Worm (Caenorhabditis elegans) whole organism, mixed stage, embryonic: ENCODE measurements around the gene F38A1.11.

Experiments
- M03D4.4 ChIP-seq: sonication (generic microtip); optimal IDR thresholded peaks from 2 replicates; lab custom pipeline; 2017; ENCODE audit warnings: mild to moderate bottlenecking, missing genetic modification characterization, missing compliant biosample characterization
- bed-3 ChIP-seq: fragments of 200-800 bp; sonication (Bioruptor generic); optimal IDR thresholded peaks from 3 replicates; lab custom pipeline; 2018; ENCODE audit warnings: mild to moderate bottlenecking, missing genetic modification characterization, moderate library complexity, missing compliant biosample characterization
- blmp-1 ChIP-seq: fragments of 150-350 bp; optimal IDR thresholded peaks from 2 replicates; lab custom pipeline; 2014; ENCODE audit warnings: missing biosample characterization, missing genetic modification characterization
- ceh-39 ChIP-seq: fragments of 150-350 bp; optimal IDR thresholded peaks from 2 replicates; lab custom pipeline; 2014; ENCODE audit warnings: missing biosample characterization, missing genetic modification characterization
- ceh-43 ChIP-seq: fragments of 200-800 bp; sonication (Bioruptor generic); optimal IDR thresholded peaks from 2 replicates; lab custom pipeline; 2018; ENCODE audit warnings: mild to moderate bottlenecking, missing genetic modification characterization, moderate library complexity, missing compliant biosample characterization
- ceh-83 ChIP-seq: fragments of 200-800 bp; sonication (Bioruptor generic); optimal IDR thresholded peaks from 2 replicates; lab custom pipeline; 2018; ENCODE audit warnings: mild to moderate bottlenecking, missing genetic modification characterization, missing compliant biosample characterization
- ces-1 ChIP-seq: fragments of 150-350 bp; optimal IDR thresholded peaks from 2 replicates; lab custom pipeline; 2014; ENCODE audit warnings: missing biosample characterization, missing genetic modification reagents, missing genetic modification characterization
- cnd-1 ChIP-seq: fragments of 200-800 bp; sonication (Bioruptor generic); optimal IDR thresholded peaks from 2 replicates; lab custom pipeline; 2018; ENCODE audit warnings: mild to moderate bottlenecking, missing genetic modification characterization, missing compliant biosample characterization
- drap-1 ChIP-seq: fragments of 200-800 bp; sonication (Bioruptor generic); optimal IDR thresholded peaks from 3 replicates; lab custom pipeline; 2018; ENCODE audit warnings: mild to moderate bottlenecking, missing genetic modification characterization, missing compliant biosample characterization
- elt-1 ChIP-seq: sonication (generic microtip); optimal IDR thresholded peaks from 2 replicates; lab custom pipeline; 2017; ENCODE audit warnings: missing genetic modification characterization, mild to moderate bottlenecking, missing compliant biosample characterization, antibody characterized with exemption, moderate library complexity, borderline replicate concordance; ENCODE audit not compliant: insufficient read depth
- flh-1 ChIP-seq: fragments of 200-800 bp; sonication (Bioruptor generic); optimal IDR thresholded peaks from 2 replicates; lab custom pipeline; 2018; ENCODE audit warnings: mild to moderate bottlenecking, missing genetic modification characterization, moderate library complexity, missing compliant biosample characterization
- ham-2 ChIP-seq: fragments of 200-800 bp; sonication (Bioruptor generic); optimal IDR thresholded peaks from 2 replicates; lab custom pipeline; 2018; ENCODE audit warnings: mild to moderate bottlenecking, missing genetic modification characterization, missing compliant biosample characterization
- hlh-1 ChIP-seq: fragments of 150-350 bp; optimal IDR thresholded peaks from 2 replicates; lab custom pipeline; 2014; ENCODE audit warnings: missing biosample characterization, missing genetic modification reagents, missing genetic modification characterization
- lin-13 ChIP-seq: fragments of 150-350 bp; optimal IDR thresholded peaks from 2 replicates; lab custom pipeline; 2014; ENCODE audit warnings: missing biosample characterization, missing genetic modification characterization
- lin-32 ChIP-seq: fragments of 200-800 bp; sonication (Bioruptor generic); optimal IDR thresholded peaks from 2 replicates; lab custom pipeline; 2018; ENCODE audit warnings: mild to moderate bottlenecking, missing genetic modification characterization, missing compliant biosample characterization
- lsy-2 ChIP-seq: fragments of 150-350 bp; optimal IDR thresholded peaks from 2 replicates; lab custom pipeline; 2014; ENCODE audit warnings: missing biosample characterization, missing genetic modification characterization
- mep-1 ChIP-seq: fragments of 150-350 bp; optimal IDR thresholded peaks from 2 replicates; lab custom pipeline; 2017; ENCODE audit warnings: missing biosample characterization, missing genetic modification reagents, missing genetic modification characterization, inconsistent platforms
- mls-2 ChIP-seq: sonication (generic microtip); optimal IDR thresholded peaks from 2 replicates; lab custom pipeline; 2016; ENCODE audit warnings: mild to moderate bottlenecking, missing genetic modification characterization, moderate library complexity, missing compliant biosample characterization
- nhr-12 ChIP-seq: fragments of 150-350 bp; optimal IDR thresholded peaks from 2 replicates; lab custom pipeline; 2014; ENCODE audit warnings: missing biosample characterization, missing genetic modification characterization
- nhr-237 ChIP-seq: fragments of 150-350 bp; optimal IDR thresholded peaks from 2 replicates; lab custom pipeline; 2014; ENCODE audit warnings: missing biosample characterization, missing genetic modification characterization
- nhr-28 ChIP-seq: fragments of 150-350 bp; optimal IDR thresholded peaks from 2 replicates; lab custom pipeline; 2014; ENCODE audit warnings: missing biosample characterization, missing genetic modification characterization
- nhr-76 ChIP-seq: sonication (generic microtip); optimal IDR thresholded peaks from 2 replicates; lab custom pipeline; 2017; ENCODE audit warnings: missing biosample characterization, missing genetic modification characterization
- pha-4 ChIP-seq: fragments of 150-350 bp; optimal IDR thresholded peaks from 2 replicates; lab custom pipeline; 2018; ENCODE audit warnings: missing biosample characterization, missing genetic modification reagents, missing genetic modification characterization
- sem-2 ChIP-seq: fragments of 200-800 bp; sonication (Bioruptor generic); optimal IDR thresholded peaks from 2 replicates; lab custom pipeline; 2018; ENCODE audit warnings: mild to moderate bottlenecking, missing genetic modification characterization, missing compliant biosample characterization
- snpc-4 ChIP-seq: fragments of 150-350 bp; optimal IDR thresholded peaks from 2 replicates; lab custom pipeline; 2014; ENCODE audit warnings: missing biosample characterization, missing genetic modification characterization
- tbx-8 ChIP-seq: fragments of 200-800 bp; sonication (Bioruptor generic); optimal IDR thresholded peaks from 2 replicates; lab custom pipeline; 2018; ENCODE audit warnings: mild to moderate bottlenecking, missing genetic modification characterization, moderate library complexity, missing compliant biosample characterization
- unc-120 ChIP-seq: sonication (generic microtip); optimal IDR thresholded peaks from 2 replicates; lab custom pipeline; 2017; ENCODE audit warnings: missing genetic modification characterization, missing compliant biosample characterization; ENCODE audit not compliant: poor library complexity, severe bottlenecking
- unc-39 ChIP-seq: fragments of 150-350 bp; optimal IDR thresholded peaks from 2 replicates; lab custom pipeline; 2014; ENCODE audit warnings: missing biosample characterization, missing genetic modification characterization
- zip-8 ChIP-seq: fragments of 150-350 bp; optimal IDR thresholded peaks from 2 replicates; lab custom pipeline; 2014; ENCODE audit warnings: missing biosample characterization, missing genetic modification characterization

Gene F38A1.11

DNA sequence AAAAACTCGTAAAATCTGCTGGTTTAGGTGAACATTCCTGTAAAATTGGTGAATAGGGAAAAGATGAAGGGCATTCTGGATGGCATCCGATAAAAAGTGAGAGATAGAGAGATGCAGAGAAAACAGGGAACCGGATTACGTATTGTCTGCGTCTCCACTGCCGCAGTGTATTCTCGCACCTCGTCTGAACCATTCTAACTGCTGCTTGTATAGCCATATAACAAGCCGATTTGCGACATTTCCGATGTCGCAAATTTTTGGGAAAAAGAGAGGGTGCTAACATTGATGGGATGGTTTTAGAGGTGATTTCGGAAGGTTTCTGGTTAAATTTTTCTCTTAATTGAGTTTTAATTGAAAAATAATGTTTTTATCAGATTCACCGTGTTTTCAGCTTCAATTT is 26.0 kb upstream of the F38A1.11 start, which contains the start of gene W09G12.10:
TSS of gene W09G12.10 (minus strand) at position 121 of the 400 bp plus-strand sequence.
- TF ChIP-seq pha-4: no peak
- peak; percentile 73 for TF ChIP-seq ham-2 (GFP tag; lab: Kevin White, UChicago)
- TF ChIP-seq ceh-83 (GFP tag; lab: Kevin White, UChicago): no peak
- no peak for TF ChIP-seq drap-1 (GFP tag; lab: Kevin White, UChicago)
- TF ChIP-seq lin-32 (GFP tag; lab: Kevin White, UChicago): no peak
- no peak for TF ChIP-seq lin-13 (tag; lab: Kevin White, UChicago)
- TF ChIP-seq ces-1 (GFP tag; lab: Kevin White, UChicago): peak; percentile 19
- no peak for TF ChIP-seq snpc-4 (tag; lab: Kevin White, UChicago)
- no peak for TF ChIP-seq cnd-1 (tag; lab: Kevin White, UChicago)
- no peak for TF ChIP-seq lsy-2 (tag; lab: Kevin White, UChicago)
- no peak for TF ChIP-seq ceh-39 (tag; lab: Kevin White, UChicago)
- TF ChIP-seq mls-2 (tag; lab: Kevin White, UChicago): no peak
- TF ChIP-seq, all 35 proteins: peak for 2

DNA sequence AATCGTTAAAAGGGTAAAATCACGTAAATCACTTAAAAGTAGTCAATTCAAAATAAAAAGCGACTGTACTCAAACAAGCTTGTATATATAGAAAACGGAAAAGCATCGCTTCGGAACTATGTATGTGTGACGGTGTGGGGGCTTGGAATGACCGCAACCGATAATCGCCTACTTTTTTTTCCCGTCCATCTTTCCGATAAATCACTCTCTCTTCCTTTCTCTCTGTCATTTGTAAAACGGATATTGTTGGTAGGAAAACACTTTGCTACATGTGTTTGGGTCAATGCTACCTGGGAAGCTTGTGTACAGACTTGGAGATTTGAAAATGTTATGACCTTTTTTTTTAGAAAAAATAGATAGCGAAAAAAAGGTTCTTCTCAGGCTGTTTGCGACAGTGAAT is 22.4 kb upstream of the F38A1.11 start:
- TF ChIP-seq mep-1 (tag; lab: Kevin White, UChicago) (no peak), flh-1 (GFP tag; lab: Kevin White, UChicago) (no peak), M03D4.4 (tag; lab: Kevin White, UChicago) (no peak), nhr-12 (no peak), cnd-1 (tag; lab: Kevin White, UChicago) (no peak), unc-120 (tag; lab: Kevin White, UChicago) (no peak)

DNA sequence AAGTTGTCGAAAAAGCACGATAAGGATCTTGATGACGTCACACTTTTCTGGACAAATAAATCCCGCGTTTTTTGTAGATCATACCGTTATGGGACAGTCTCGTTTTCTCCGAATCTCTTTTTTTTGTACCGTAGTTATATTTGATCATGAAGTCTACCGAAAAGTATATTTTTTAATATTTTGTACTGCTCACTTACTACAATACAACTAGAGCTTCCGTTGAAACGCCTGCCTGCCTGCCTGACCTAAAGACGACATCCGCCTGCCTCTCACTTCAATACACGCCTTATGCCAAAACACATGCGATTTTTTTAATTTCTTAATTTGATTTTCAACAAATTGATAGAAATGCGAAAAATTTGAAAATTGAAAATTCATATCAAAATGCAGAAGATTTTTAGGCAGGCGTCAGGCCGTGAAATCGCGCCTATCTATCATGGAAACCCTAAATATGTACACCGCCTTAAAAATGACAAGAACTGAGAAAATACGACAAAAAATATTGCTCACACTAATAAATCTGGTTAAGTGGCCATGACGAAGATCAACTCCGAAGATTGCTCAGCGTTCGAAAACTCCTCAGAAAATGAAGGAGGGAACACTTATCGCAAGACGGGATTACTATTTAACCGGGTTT is 21.5 kb upstream of the F38A1.11 start, which contains the start of gene W09G12.8:
TSS of gene W09G12.8 (plus strand) at position 587 of the 637 bp plus-strand sequence.
- peak; percentile 0 for TF ChIP-seq zip-8
- TF ChIP-seq drap-1 (GFP tag; lab: Kevin White, UChicago): no peak
- TF ChIP-seq, all 35 proteins: peak for 1

DNA sequence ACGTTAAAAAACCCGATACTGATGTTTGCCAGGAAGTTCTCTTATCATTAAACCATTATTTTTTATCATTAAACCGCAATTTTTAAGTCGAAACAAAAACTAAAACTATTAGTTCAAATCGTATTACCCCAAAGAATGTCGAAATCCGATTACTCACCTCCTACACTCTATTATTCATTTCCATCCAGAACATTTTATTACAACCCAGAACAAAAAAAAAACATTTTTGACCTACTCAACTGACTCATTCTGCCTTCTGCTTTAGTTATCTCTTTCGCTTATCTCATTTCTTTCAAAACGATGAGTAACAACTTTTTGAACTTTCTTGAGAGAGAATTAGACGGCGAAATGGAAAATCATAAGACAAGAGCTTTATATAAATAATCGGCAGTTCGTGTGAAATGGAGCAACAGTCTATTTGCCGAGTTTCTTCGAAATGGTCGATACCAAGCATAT is 18.5 kb upstream of the F38A1.11 start, which contains the start of gene W09G12.7:
TSS of gene W09G12.7 (plus strand) at position 406 of the 456 bp plus-strand sequence.
- no peak for TF ChIP-seq nhr-76 (tag; lab: Kevin White, UChicago)
- no peak for TF ChIP-seq elt-1 (tag; lab: Kevin White, UChicago)
- no peak for TF ChIP-seq ham-2 (GFP tag; lab: Kevin White, UChicago)
- TF ChIP-seq blmp-1 (tag; lab: Kevin White, UChicago): no peak
- no peak for TF ChIP-seq ceh-43
- no peak for TF ChIP-seq mls-2 (tag; lab: Kevin White, UChicago)
- TF ChIP-seq snpc-4 (tag; lab: Kevin White, UChicago): no peak
- TF ChIP-seq cnd-1 (tag; lab: Kevin White, UChicago): no peak
- no peak for TF ChIP-seq sem-2
- no peak for TF ChIP-seq flh-1 (GFP tag; lab: Kevin White, UChicago)
- no peak for TF ChIP-seq mep-1 (tag; lab: Kevin White, UChicago)
- TF ChIP-seq nhr-12: no peak
- TF ChIP-seq unc-39 (tag; lab: Kevin White, UChicago): no peak
- TF ChIP-seq hlh-1 (tag; lab: Kevin White, UChicago): no peak
- TF ChIP-seq lin-13 (tag; lab: Kevin White, UChicago): no peak
- TF ChIP-seq nhr-28 (tag; lab: Kevin White, UChicago): no peak
- no peak for TF ChIP-seq drap-1 (GFP tag; lab: Kevin White, UChicago)
- TF ChIP-seq bed-3 (GFP tag; lab: Kevin White, UChicago): no peak

DNA sequence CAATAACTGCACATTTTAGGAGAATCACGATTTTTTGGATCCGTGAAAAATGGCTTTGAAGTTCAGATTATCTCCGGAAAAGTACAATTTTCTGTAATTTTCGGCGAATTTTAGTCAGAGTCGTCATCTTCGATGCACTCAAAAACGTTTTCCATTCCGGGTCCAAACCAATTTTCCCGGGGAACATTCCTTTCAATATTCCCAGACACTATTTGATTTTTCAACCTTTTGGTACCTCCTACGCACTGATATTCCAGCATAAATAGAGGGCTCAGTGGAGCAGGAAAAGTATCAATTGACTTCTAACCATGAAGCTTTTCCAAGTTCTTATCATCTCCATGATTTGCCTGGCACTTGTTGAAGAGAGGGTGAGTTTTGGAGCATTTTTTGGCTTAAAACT is 15.6 kb upstream of the F38A1.11 start, which contains the start of gene W09G12.6:
TSS of gene W09G12.6 (plus strand) at position 301 of the 400 bp plus-strand sequence.
- no peak for TF ChIP-seq lsy-2 (tag; lab: Kevin White, UChicago)
- TF ChIP-seq hlh-1 (tag; lab: Kevin White, UChicago): no peak
- no peak for TF ChIP-seq tbx-8 (GFP tag; lab: Kevin White, UChicago)
- no peak for TF ChIP-seq cnd-1 (tag; lab: Kevin White, UChicago)
- TF ChIP-seq unc-39 (tag; lab: Kevin White, UChicago): no peak
- TF ChIP-seq nhr-28 (tag; lab: Kevin White, UChicago): no peak
- no peak for TF ChIP-seq ham-2 (GFP tag; lab: Kevin White, UChicago)
- TF ChIP-seq zip-8: no peak
- no peak for TF ChIP-seq ces-1 (GFP tag; lab: Kevin White, UChicago)
- no peak for TF ChIP-seq lin-13 (tag; lab: Kevin White, UChicago)
- no peak for TF ChIP-seq mep-1 (tag; lab: Kevin White, UChicago)
- TF ChIP-seq nhr-237 (tag; lab: Kevin White, UChicago): no peak
- no peak for TF ChIP-seq M03D4.4 (tag; lab: Kevin White, UChicago)
- TF ChIP-seq mls-2 (tag; lab: Kevin White, UChicago): no peak
- no peak for TF ChIP-seq pha-4
- TF ChIP-seq, all 35 proteins: peak for 0
